Fruit fly (Drosophila melanogaster) whole organism, adult: ENCODE measurements around the gene CG6443.

Experiments
- CG12768 ChIP-seq: fragments of 200-800 bp; sonication (Bioruptor generic); optimal IDR thresholded peaks from 2 replicates; lab custom pipeline; 2017; ENCODE audit warnings: missing biosample characterization, missing genetic modification characterization, mild to moderate bottlenecking, moderate library complexity, missing genetic modification reagents
- CG33017 ChIP-seq: fragments of 200-800 bp; sonication (Bioruptor generic); optimal IDR thresholded peaks from 2 replicates; lab custom pipeline; 2018; ENCODE audit warnings: missing biosample characterization, mild to moderate bottlenecking, missing genetic modification characterization, moderate library complexity
- CG7101 ChIP-seq: fragments of 200-800 bp; sonication (Bioruptor generic); optimal IDR thresholded peaks from 2 replicates; lab custom pipeline; 2018; ENCODE audit warnings: missing biosample characterization, mild to moderate bottlenecking, missing genetic modification characterization, moderate library complexity
- Clk ChIP-seq: fragments of 200-800 bp; sonication (Bioruptor generic); optimal IDR thresholded peaks from 2 replicates; lab custom pipeline; 2017; ENCODE audit warnings: missing biosample characterization, missing genetic modification characterization
- Hr96 ChIP-seq: fragments of 200-800 bp; sonication (Bioruptor generic); optimal IDR thresholded peaks from 2 replicates; lab custom pipeline; 2016; ENCODE audit warnings: missing biosample characterization, missing genetic modification characterization
- kay ChIP-seq: fragments of 200-800 bp; sonication (Bioruptor generic); peaks from one replicate; lab custom pipeline; 2016; ENCODE audit warnings: missing biosample characterization, missing genetic modification characterization, borderline replicate concordance

DNA sequence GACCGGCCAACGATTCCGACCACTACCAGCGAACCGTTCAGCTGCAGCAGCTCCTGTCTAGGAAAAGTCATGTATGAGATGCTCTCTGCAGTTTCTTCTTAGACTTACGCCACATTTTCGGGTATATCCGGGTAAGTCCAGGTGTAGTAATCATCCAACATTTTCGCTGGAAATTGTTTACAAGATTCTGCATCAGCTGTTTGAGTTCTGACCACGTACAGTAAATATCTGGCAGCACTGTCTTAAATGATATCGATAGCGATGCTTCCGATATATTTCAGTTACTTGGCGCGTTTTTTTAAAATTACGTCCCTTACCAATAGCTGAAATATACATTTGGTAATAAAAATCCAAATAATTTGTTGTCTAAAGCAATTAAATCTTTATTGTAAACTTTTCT, 14.9 kb downstream of the CG6443 start, which contains the start of gene CG6729:
- TF ChIP-seq CG7101 (tag; lab: Kevin White, UChicago) (no peak), Clk (GFP tag; lab: Kevin White, UChicago) (no peak), CG33017 (tag; lab: Kevin White, UChicago) (no peak), Hr96 (GFP tag; lab: Kevin White, UChicago) (no peak), kay (no peak), CG12768 (GFP tag; lab: Kevin White, UChicago) (no peak)
